Worm (Caenorhabditis elegans) whole organism, L3 larva: ENCODE results near the gene gta-1.

Experiments used
- R02D3.7 ChIP-seq: fragments of 150-350 bp; optimal IDR thresholded peaks from 2 replicates; lab custom pipeline; 2014; ENCODE audit warnings: missing biosample characterization, missing genetic modification characterization
- ama-1 ChIP-seq: fragments of 150-350 bp; optimal IDR thresholded peaks from 2 replicates; lab custom pipeline; 2018
- ceh-16 ChIP-seq: sonication (generic microtip); optimal IDR thresholded peaks from 2 replicates; lab custom pipeline; 2017; ENCODE audit warnings: missing biosample characterization, missing genetic modification characterization
- ceh-28 ChIP-seq: fragments of 150-350 bp; optimal IDR thresholded peaks from 2 replicates; lab custom pipeline; 2014; ENCODE audit warnings: missing biosample characterization, missing genetic modification reagents, missing genetic modification characterization
- ceh-82 ChIP-seq: fragments of 150-350 bp; optimal IDR thresholded peaks from 2 replicates; lab custom pipeline; 2014; ENCODE audit warnings: missing biosample characterization, missing genetic modification characterization
- ceh-9 ChIP-seq: sonication (generic microtip); optimal IDR thresholded peaks from 2 replicates; lab custom pipeline; 2018; ENCODE audit warnings: missing biosample characterization, missing genetic modification characterization
- daf-12 ChIP-seq: fragments of 150-350 bp; optimal IDR thresholded peaks from 2 replicates; lab custom pipeline; 2014; ENCODE audit warnings: missing biosample characterization, missing genetic modification reagents, missing genetic modification characterization
- egl-5 ChIP-seq: fragments of 150-350 bp; optimal IDR thresholded peaks from 2 replicates; lab custom pipeline; 2017; ENCODE audit warnings: missing biosample characterization, missing genetic modification reagents, missing genetic modification characterization, inconsistent platforms
- elt-1 ChIP-seq: fragments of 150-350 bp; optimal IDR thresholded peaks from 2 replicates; lab custom pipeline; 2014; ENCODE audit warnings: missing biosample characterization, missing genetic modification characterization
- elt-2 ChIP-seq: sonication (generic microtip); optimal IDR thresholded peaks from 2 replicates; lab custom pipeline; 2016; ENCODE audit warnings: missing genetic modification reagents, mild to moderate bottlenecking, missing genetic modification characterization, missing compliant biosample characterization
- fkh-10 ChIP-seq: sonication (generic microtip); optimal IDR thresholded peaks from 2 replicates; lab custom pipeline; 2017; ENCODE audit warnings: missing biosample characterization, missing genetic modification reagents, missing genetic modification characterization
- fos-1 ChIP-seq: fragments of 150-350 bp; optimal IDR thresholded peaks from 2 replicates; lab custom pipeline; 2014; ENCODE audit warnings: missing biosample characterization, missing genetic modification characterization
- hmg-11 ChIP-seq: sonication (generic microtip); optimal IDR thresholded peaks from 2 replicates; lab custom pipeline; 2016; ENCODE audit warnings: missing genetic modification characterization, missing compliant biosample characterization
- jun-1 ChIP-seq: fragments of 150-350 bp; optimal IDR thresholded peaks from 2 replicates; lab custom pipeline; 2014; ENCODE audit warnings: missing biosample characterization, missing genetic modification reagents, missing genetic modification characterization
- lin-15B ChIP-seq: fragments of 150-350 bp; optimal IDR thresholded peaks from 2 replicates; lab custom pipeline; 2014; ENCODE audit warnings: missing biosample characterization, missing genetic modification characterization
- lin-39 ChIP-seq: fragments of 150-350 bp; optimal IDR thresholded peaks from 2 replicates; lab custom pipeline; 2018; ENCODE audit warnings: missing biosample characterization, missing genetic modification reagents, missing genetic modification characterization
- lsy-12 ChIP-seq: sonication (generic microtip); optimal IDR thresholded peaks from 2 replicates; lab custom pipeline; 2016; ENCODE audit warnings: mild to moderate bottlenecking, missing genetic modification characterization, missing compliant biosample characterization
- mdl-1 ChIP-seq: fragments of 150-350 bp; optimal IDR thresholded peaks from 2 replicates; lab custom pipeline; 2014; ENCODE audit warnings: missing biosample characterization, missing genetic modification characterization
- mml-1 ChIP-seq: fragments of 150-350 bp; sonication (generic microtip); optimal IDR thresholded peaks from 3 replicates; lab custom pipeline; 2014; ENCODE audit warnings: missing biosample characterization, missing genetic modification characterization
- nfya-1 ChIP-seq: sonication (generic microtip); optimal IDR thresholded peaks from 2 replicates; lab custom pipeline; 2017; ENCODE audit warnings: missing genetic modification characterization, mild to moderate bottlenecking, missing compliant biosample characterization, antibody characterized with exemption, moderate library complexity; ENCODE audit not compliant: insufficient read depth
- nhr-12 ChIP-seq: fragments of 150-350 bp; optimal IDR thresholded peaks from 2 replicates; lab custom pipeline; 2014; ENCODE audit warnings: missing biosample characterization, missing genetic modification characterization
- nhr-23 ChIP-seq: fragments of 150-350 bp; optimal IDR thresholded peaks from 2 replicates; lab custom pipeline; 2014; ENCODE audit warnings: missing biosample characterization, missing genetic modification reagents, missing genetic modification characterization
- nhr-237 ChIP-seq: fragments of 150-350 bp; optimal IDR thresholded peaks from 2 replicates; lab custom pipeline; 2014; ENCODE audit warnings: missing biosample characterization, missing genetic modification characterization
- nhr-25 ChIP-seq: sonication (generic microtip); optimal IDR thresholded peaks from 2 replicates; lab custom pipeline; 2017; ENCODE audit warnings: missing biosample characterization, missing genetic modification characterization
- nhr-28 ChIP-seq: fragments of 150-350 bp; optimal IDR thresholded peaks from 2 replicates; lab custom pipeline; 2014; ENCODE audit warnings: missing biosample characterization, missing genetic modification characterization
- nhr-43 ChIP-seq: sonication (generic microtip); optimal IDR thresholded peaks from 2 replicates; lab custom pipeline; 2016; ENCODE audit warnings: mild to moderate bottlenecking, missing genetic modification characterization, missing compliant biosample characterization; ENCODE audit not compliant: poor library complexity, severe bottlenecking
- nhr-76 ChIP-seq: fragments of 150-350 bp; sonication (generic microtip); optimal IDR thresholded peaks from 5 replicates; lab custom pipeline; 2014; ENCODE audit warnings: missing biosample characterization, missing genetic modification characterization
- nhr-77 ChIP-seq: fragments of 150-350 bp; optimal IDR thresholded peaks from 2 replicates; lab custom pipeline; 2014; ENCODE audit warnings: missing biosample characterization, missing genetic modification characterization
- pha-4 ChIP-seq: fragments of 150-350 bp; optimal IDR thresholded peaks from 2 replicates; lab custom pipeline; 2014; ENCODE audit warnings: missing biosample characterization, missing genetic modification reagents, missing genetic modification characterization
- pqm-1 ChIP-seq: fragments of 150-350 bp; optimal IDR thresholded peaks from 2 replicates; lab custom pipeline; 2017; ENCODE audit warnings: missing biosample characterization, missing genetic modification characterization, inconsistent platforms
- sea-2 ChIP-seq: fragments of 150-350 bp; sonication (generic microtip); optimal IDR thresholded peaks from 4 replicates; lab custom pipeline; 2014; ENCODE audit warnings: missing biosample characterization, missing genetic modification reagents, missing genetic modification characterization
- skn-1 ChIP-seq: fragments of 150-350 bp; optimal IDR thresholded peaks from 2 replicates; lab custom pipeline; 2014; ENCODE audit warnings: missing biosample characterization, missing genetic modification characterization
- snpc-4 ChIP-seq: fragments of 150-350 bp; optimal IDR thresholded peaks from 2 replicates; lab custom pipeline; 2014; ENCODE audit warnings: missing biosample characterization, missing genetic modification characterization
- unc-39 ChIP-seq: sonication (generic microtip); optimal IDR thresholded peaks from 4 replicates; lab custom pipeline; 2017; ENCODE audit warnings: missing biosample characterization, missing genetic modification characterization
- zag-1 ChIP-seq: fragments of 150-350 bp; optimal IDR thresholded peaks from 2 replicates; lab custom pipeline; 2014; ENCODE audit warnings: missing biosample characterization, missing genetic modification characterization
- ztf-11 ChIP-seq: fragments of 150-350 bp; optimal IDR thresholded peaks from 2 replicates; lab custom pipeline; 2014; ENCODE audit warnings: missing biosample characterization, missing genetic modification characterization
- ztf-4 ChIP-seq: fragments of 150-350 bp; optimal IDR thresholded peaks from 2 replicates; lab custom pipeline; 2014; ENCODE audit warnings: missing biosample characterization, missing genetic modification characterization

Gene gta-1

ce11 chrIV:10146885-10147284, 33.6 kb upstream of the gta-1 start, which contains the start of gene T14G10.8:
Gene T14G10.8 (minus strand): TSS chrIV:10146985.
- TF ChIP-seq zag-1 (no peak), sea-2 (GFP tag; lab: Kevin White, UChicago) (no peak), nhr-76 (tag; lab: Kevin White, UChicago) (no peak), ceh-28 (tag; lab: Kevin White, UChicago) (no peak), nfya-1 (tag; lab: Kevin White, UChicago) (no peak)

ce11 chrIV:10148938-10149337, 31.5 kb upstream of the gta-1 start, which contains the start of gene pigs-1:
Gene pigs-1 (minus strand): TSS chrIV:10149038.
- no peak for TF ChIP-seq fkh-10
- no peak for TF ChIP-seq fos-1 (tag; lab: Kevin White, UChicago)
- no peak for TF ChIP-seq jun-1 (tag; lab: Kevin White, UChicago)
- TF ChIP-seq hmg-11 (tag; lab: Kevin White, UChicago), result no peak
- TF ChIP-seq nhr-23 (tag; lab: Kevin White, UChicago), result no peak
- no peak for TF ChIP-seq R02D3.7 (tag; lab: Kevin White, UChicago)
- TF ChIP-seq nhr-77 (tag; lab: Kevin White, UChicago), result no peak
- TF ChIP-seq ztf-11 (tag; lab: Kevin White, UChicago), result no peak

ce11 chrIV:10150552-10151004, 29.9 kb upstream of the gta-1 start, which contains the start of gene tsp-12:
Gene tsp-12 (minus strand): TSS chrIV:10150602.
- peak; percentile 50 for TF ChIP-seq snpc-4
- TF ChIP-seq pha-4 (tag; lab: Kevin White, UChicago), result peak; percentile 63
- no peak for TF ChIP-seq mdl-1
- no peak for TF ChIP-seq nhr-77 (tag; lab: Kevin White, UChicago)
- TF ChIP-seq, all 47 proteins: peak for 2

ce11 chrIV:10151439-10151997, 28.9 kb upstream of the gta-1 start, which contains the start of gene copg-1:
Gene copg-1 (plus strand): TSS chrIV:10151947.
- TF ChIP-seq nhr-12, result no peak
- TF ChIP-seq nhr-43 (tag; lab: Kevin White, UChicago), result peak; percentile 31
- TF ChIP-seq snpc-4, result peak; percentile 51
- no peak for TF ChIP-seq unc-39 (tag; lab: Kevin White, UChicago)
- no peak for TF ChIP-seq R02D3.7 (tag; lab: Kevin White, UChicago)
- TF ChIP-seq fkh-10, result no peak
- no peak for TF ChIP-seq ceh-16 (tag; lab: Kevin White, UChicago)
- no peak for TF ChIP-seq fos-1 (tag; lab: Kevin White, UChicago)
- no peak for TF ChIP-seq skn-1 (tag; lab: Kevin White, UChicago)
- no peak for TF ChIP-seq lsy-12 (tag; lab: Kevin White, UChicago)
- no peak for TF ChIP-seq jun-1 (tag; lab: Kevin White, UChicago)
- peak; percentile 4 for TF ChIP-seq nhr-25 (tag; lab: Kevin White, UChicago)
- TF ChIP-seq ztf-4 (tag; lab: Kevin White, UChicago), result no peak
- no peak for TF ChIP-seq egl-5 (tag; lab: Kevin White, UChicago)
- peak; percentile 75 for TF ChIP-seq hmg-11 (tag; lab: Kevin White, UChicago)
- TF ChIP-seq nhr-237 (tag; lab: Kevin White, UChicago), result no peak
- TF ChIP-seq sea-2 (GFP tag; lab: Kevin White, UChicago), result no peak
- no peak for TF ChIP-seq ceh-9 (tag; lab: Kevin White, UChicago)
- TF ChIP-seq daf-12 (tag; lab: Kevin White, UChicago), result no peak
- TF ChIP-seq pqm-1, result peak; percentile 19
- no peak for TF ChIP-seq mml-1 (tag; lab: Kevin White, UChicago)
- peak; percentile 77 for TF ChIP-seq nfya-1 (tag; lab: Kevin White, UChicago)
- TF ChIP-seq ceh-82 (tag; lab: Kevin White, UChicago), result no peak
- no peak for TF ChIP-seq nhr-28 (tag; lab: Kevin White, UChicago)
- TF ChIP-seq elt-1 (tag; lab: Kevin White, UChicago), result no peak
- no peak for TF ChIP-seq lin-39 (tag; lab: Kevin White, UChicago)
- TF ChIP-seq elt-2, result no peak
- no peak for TF ChIP-seq ama-1 (lab: Kevin White, UChicago)
- TF ChIP-seq pha-4 (tag; lab: Kevin White, UChicago), result peak; percentile 66
- peak; percentile 43 for TF ChIP-seq lin-15B
- peak; percentile 63 for TF ChIP-seq nhr-23 (tag; lab: Kevin White, UChicago)
